Worm (Caenorhabditis elegans): Measurements from ENCODE around the gene nspc-19.

DNA sequence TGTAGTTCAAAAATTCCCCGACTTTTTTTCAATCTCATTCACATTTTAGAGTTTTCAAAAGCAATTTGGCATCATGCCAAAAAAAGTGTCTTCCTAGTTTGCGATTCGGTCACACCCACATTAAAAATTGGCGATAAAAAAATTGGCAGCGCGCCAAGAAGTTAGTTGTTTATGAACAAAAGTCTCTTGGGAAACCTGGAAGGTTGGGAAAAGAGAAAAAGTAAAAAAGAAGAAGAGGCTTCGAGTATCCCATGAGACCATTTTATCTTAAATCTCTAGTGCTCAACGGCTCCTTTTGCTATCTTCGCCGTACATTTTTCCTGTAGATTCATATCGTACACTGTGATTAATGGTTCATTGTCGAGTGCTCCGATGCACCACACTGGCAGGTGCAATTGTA is 40.7 kb upstream of the nspc-19 start:
- TF ChIP-seq syd-9 (tag; optimal IDR thresholded peaks at IDR 0.05): no peak
- no peak for TF ChIP-seq unc-55 (GFP tag; optimal IDR thresholded peaks at IDR 0.05)
- no peak for TF ChIP-seq madf-2 (tag; optimal IDR thresholded peaks at IDR 0.05)
- no peak for TF ChIP-seq pqm-1 (tag; optimal IDR thresholded peaks at IDR 0.05)
- no peak for TF ChIP-seq elt-2 (tag; optimal IDR thresholded peaks at IDR 0.05)
- no peak for TF ChIP-seq dmd-4 (tag; optimal IDR thresholded peaks at IDR 0.05; ENCODE audit: borderline replicate concordance)
- no peak for TF ChIP-seq ceh-6 (GFP tag; optimal IDR thresholded peaks at IDR 0.05)
- no peak for TF ChIP-seq unc-86 (tag; optimal IDR thresholded peaks at IDR 0.05)

All from whole organism, late embryonic.